Worm (Caenorhabditis elegans) whole organism, L4 larva: ENCODE measurements around the gene cap-1.
A peak's percentile ranks its signal among the peaks of the same experiment; 100 is the strongest.

Experiments
- ceh-62 ChIP-seq: sonication (generic microtip); optimal IDR thresholded peaks from 2 replicates; lab custom pipeline; 2017; ENCODE audit warnings: missing biosample characterization, missing genetic modification characterization
- cey-2 ChIP-seq: sonication (generic microtip); optimal IDR thresholded peaks from 3 replicates; lab custom pipeline; 2017; ENCODE audit warnings: missing genetic modification characterization, mild to moderate bottlenecking, missing compliant biosample characterization, antibody characterized with exemption, borderline replicate concordance; ENCODE audit not compliant: insufficient read depth
- dve-1 ChIP-seq: sonication (generic microtip); optimal IDR thresholded peaks from 2 replicates; lab custom pipeline; 2017; ENCODE audit warnings: antibody characterized with exemption, mild to moderate bottlenecking, missing genetic modification characterization, missing compliant biosample characterization; ENCODE audit not compliant: insufficient read depth

cap-1 gene

DNA sequence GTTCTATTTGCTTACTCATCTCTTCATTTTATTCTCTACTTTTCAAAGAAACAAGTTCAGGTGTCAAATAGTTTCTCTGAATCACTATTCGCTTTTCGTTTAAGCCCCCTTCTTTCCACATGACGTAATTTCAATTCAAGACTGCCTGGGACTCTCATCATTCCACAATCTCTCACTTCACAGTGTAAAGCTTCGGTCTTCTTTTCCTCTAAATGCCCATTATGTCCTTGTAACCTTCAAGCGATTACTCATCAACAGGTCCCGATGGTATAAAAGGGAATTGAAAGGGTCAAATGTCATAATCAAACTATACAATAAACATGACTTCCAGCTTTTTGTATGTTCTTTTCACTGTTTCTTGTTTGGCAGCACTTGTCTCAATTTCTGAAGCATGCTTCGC, 51.1 kb downstream of the cap-1 start, which contains the start of gene C42D4.3:
Gene C42D4.3 (plus strand): TSS at position 298 of the 400 bp plus-strand sequence.
- peak; percentile 70 for TF ChIP-seq cey-2 (tag; lab: Kevin White, UChicago)
- TF ChIP-seq dve-1 (tag; lab: Kevin White, UChicago), result peak; percentile 30
- no peak for TF ChIP-seq ceh-62
- TF ChIP-seq, all 104 proteins: peak for 2
